Worm (Caenorhabditis elegans) whole organism, young adult: ENCODE results near the gene K03H6.5.

Source experiments
- B0019.2 ChIP-seq: fragments of 200-800 bp; sonication (Bioruptor generic); conservative IDR thresholded peaks from 2 replicates; pipeline ENCODE4 v1.3.6; 2022; ENCODE audit warnings: missing genetic modification reagents, missing genetic modification characterization, missing compliant biosample characterization
- B0035.1 ChIP-seq: sonication (generic microtip); optimal IDR thresholded peaks from 2 replicates; lab custom pipeline; 2016; ENCODE audit warnings: missing genetic modification characterization, mild to moderate bottlenecking, missing compliant biosample characterization, missing genotype, missing genetic modification reagents
- B0261.1 ChIP-seq: sonication (generic microtip); optimal IDR thresholded peaks from 2 replicates; lab custom pipeline; 2016; ENCODE audit warnings: mild to moderate bottlenecking, missing genetic modification characterization, moderate library complexity, missing compliant biosample characterization
- T07F8.4 ChIP-seq: sonication (generic microtip); optimal IDR thresholded peaks from 2 replicates; lab custom pipeline; 2016; ENCODE audit warnings: mild to moderate bottlenecking, missing genetic modification characterization, moderate library complexity, missing compliant biosample characterization
- ZK185.1 ChIP-seq: sonication (generic microtip); optimal IDR thresholded peaks from 2 replicates; lab custom pipeline; 2016; ENCODE audit warnings: mild to moderate bottlenecking, missing genetic modification characterization, missing compliant biosample characterization; ENCODE audit not compliant: poor library complexity, severe bottlenecking
- ama-1 ChIP-seq, 3 experiments: fragments of 150-350 bp in 1 of 3; sonication (generic microtip) in 2 of 3; optimal IDR thresholded peaks; 2 replicates each; lab custom pipeline; 2014 to 2018; ENCODE audit warnings: missing biosample characterization in 2 of 3, missing genetic modification characterization in 2 of 3, missing genetic modification reagents in 2 of 3
- atf-7 ChIP-seq: sonication (generic microtip); optimal IDR thresholded peaks from 2 replicates; lab custom pipeline; 2017; ENCODE audit warnings: mild to moderate bottlenecking, missing genetic modification characterization, missing compliant biosample characterization
- bed-1 ChIP-seq: fragments of 200-800 bp; sonication (Bioruptor generic); IDR thresholded peaks from 2 replicates; pipeline ENCODE4 v1.3.6; 2022; ENCODE audit warnings: missing genetic modification reagents, missing genetic modification characterization, missing compliant biosample characterization
- cebp-1 ChIP-seq, 2 experiments: fragments of 200-800 bp in 1 of 2; sonication (Bioruptor generic) in 1 of 2; sonication (generic microtip) in 1 of 2; IDR thresholded peaks in 1 of 2; optimal IDR thresholded peaks in 1 of 2; 2 replicates each; pipeline versions ENCODE4 v1.3.6 to Lab custom; 2017 to 2022; ENCODE audit warnings: missing compliant biosample characterization in 2 of 2, missing genetic modification characterization in 2 of 2, mild to moderate bottlenecking in 1 of 2, missing genetic modification reagents in 1 of 2, moderate library complexity in 1 of 2
- cebp-2 ChIP-seq: fragments of 200-800 bp; sonication (Bioruptor generic); IDR thresholded peaks from 2 replicates; pipeline ENCODE4 v1.3.6; 2022; ENCODE audit warnings: missing genetic modification characterization, missing compliant biosample characterization
- ets-4 ChIP-seq: fragments of 200-800 bp; sonication (Bioruptor generic); optimal IDR thresholded peaks from 2 replicates; lab custom pipeline; 2018; ENCODE audit warnings: mild to moderate bottlenecking, missing genetic modification characterization, missing compliant biosample characterization
- him-1 ChIP-seq: sonication (generic microtip); optimal IDR thresholded peaks from 2 replicates; lab custom pipeline; 2016; ENCODE audit warnings: missing genotype, missing genetic modification reagents, missing genetic modification characterization, missing compliant biosample characterization
- hmg-20 ChIP-seq: fragments of 200-800 bp; sonication (Bioruptor generic); IDR thresholded peaks from 2 replicates; pipeline ENCODE4 v1.3.6; 2022; ENCODE audit warnings: missing genetic modification reagents, missing genetic modification characterization, missing compliant biosample characterization
- let-607 ChIP-seq, 2 experiments: fragments of 200-800 bp in 1 of 2; sonication (Bioruptor generic) in 1 of 2; sonication (generic microtip) in 1 of 2; optimal IDR thresholded peaks; 2 replicates each; lab custom pipeline; 2016 to 2018; ENCODE audit warnings: mild to moderate bottlenecking in 2 of 2, missing compliant biosample characterization in 2 of 2, missing genetic modification characterization in 2 of 2, moderate library complexity in 2 of 2, missing genotype in 1 of 2
- lin-40 ChIP-seq: sonication (generic microtip); optimal IDR thresholded peaks from 2 replicates; lab custom pipeline; 2016; ENCODE audit warnings: missing genetic modification characterization, mild to moderate bottlenecking, missing compliant biosample characterization, missing genotype, missing genetic modification reagents
- lin-54 ChIP-seq: fragments of 200-800 bp; sonication (Bioruptor generic); optimal IDR thresholded peaks from 2 replicates; lab custom pipeline; 2018; ENCODE audit warnings: mild to moderate bottlenecking, missing genetic modification characterization, missing compliant biosample characterization
- madf-6 ChIP-seq: fragments of 200-800 bp; sonication (Bioruptor generic); IDR thresholded peaks from 2 replicates; pipeline ENCODE4 v1.3.6; 2022; ENCODE audit warnings: missing genetic modification reagents, missing genetic modification characterization, missing compliant biosample characterization
- madf-8 ChIP-seq: fragments of 200-800 bp; sonication (Bioruptor generic); conservative IDR thresholded peaks from 2 replicates; pipeline ENCODE4 v1.3.6; 2022; ENCODE audit warnings: missing genetic modification reagents, missing genetic modification characterization, missing compliant biosample characterization
- mcd-1 ChIP-seq: fragments of 200-800 bp; sonication (Bioruptor generic); IDR thresholded peaks from 2 replicates; pipeline ENCODE4 v1.3.6; 2022; ENCODE audit warnings: missing genetic modification reagents, missing genetic modification characterization, missing compliant biosample characterization
- pha-4 ChIP-seq: fragments of 150-350 bp; sonication (generic microtip); optimal IDR thresholded peaks from 2 replicates; lab custom pipeline; 2014; ENCODE audit warnings: missing biosample characterization, missing genetic modification reagents, missing genetic modification characterization
- rec-8 ChIP-seq, 2 experiments: sonication (generic microtip); optimal IDR thresholded peaks; 2 replicates each; lab custom pipeline; 2016; ENCODE audit warnings: mild to moderate bottlenecking in 2 of 2, missing genetic modification characterization in 2 of 2, missing genetic modification reagents in 2 of 2, missing genotype in 2 of 2, missing biosample characterization in 1 of 2, missing compliant biosample characterization in 1 of 2, moderate library complexity in 1 of 2
- repo-1 ChIP-seq: sonication (generic microtip); optimal IDR thresholded peaks from 2 replicates; lab custom pipeline; 2017; ENCODE audit warnings: mild to moderate bottlenecking, missing genetic modification characterization, missing compliant biosample characterization
- rpc-1 ChIP-seq, 2 experiments: fragments of 150-350 bp in 1 of 2; sonication (generic microtip) in 1 of 2; optimal IDR thresholded peaks; 2 replicates each; lab custom pipeline; 2014 to 2018; ENCODE audit warnings: missing biosample characterization in 1 of 2, missing genetic modification characterization in 1 of 2, missing genetic modification reagents in 1 of 2, missing genotype in 1 of 2
- sea-2 ChIP-seq: fragments of 200-800 bp; sonication (Bioruptor generic); IDR thresholded peaks from 2 replicates; pipeline ENCODE4 v1.3.6; 2022; ENCODE audit warnings: missing genetic modification characterization, missing compliant biosample characterization
- snpc-1.3 ChIP-seq: sonication (generic microtip); optimal IDR thresholded peaks from 2 replicates; lab custom pipeline; 2017; ENCODE audit warnings: missing genetic modification characterization, mild to moderate bottlenecking, missing compliant biosample characterization, antibody characterized with exemption, moderate library complexity, missing genotype, missing genetic modification reagents; ENCODE audit not compliant: insufficient read depth
- tbp1 ChIP-seq: fragments of 200-800 bp; sonication (Bioruptor generic); optimal IDR thresholded peaks from 2 replicates; lab custom pipeline; 2018; ENCODE audit warnings: mild to moderate bottlenecking, missing genetic modification characterization, missing compliant biosample characterization
- tlf-1 ChIP-seq: fragments of 200-800 bp; sonication (Bioruptor generic); optimal IDR thresholded peaks from 2 replicates; lab custom pipeline; 2018; ENCODE audit warnings: mild to moderate bottlenecking, missing genetic modification characterization, missing compliant biosample characterization
- ztf-26 ChIP-seq: sonication (generic microtip); optimal IDR thresholded peaks from 2 replicates; lab custom pipeline; 2017; ENCODE audit warnings: missing genetic modification characterization, missing compliant biosample characterization
- ztf-28 ChIP-seq: fragments of 200-800 bp; sonication (Bioruptor generic); IDR thresholded peaks from 2 replicates; pipeline ENCODE4 v1.3.6; 2022; ENCODE audit warnings: missing genetic modification reagents, missing genetic modification characterization, missing compliant biosample characterization
- ztf-6 ChIP-seq: fragments of 200-800 bp; sonication (Bioruptor generic); IDR thresholded peaks from 2 replicates; pipeline ENCODE4 v1.3.6; 2022; ENCODE audit warnings: missing genetic modification reagents, missing genetic modification characterization, missing compliant biosample characterization

Gene K03H6.5

ce11 chrIV:1496017-1496678 lies 40.1 kb downstream of the K03H6.5 start, which contains the start of gene npp-20 (continued):
- TF ChIP-seq bed-1 (GFP tag; lab: Robert Waterston, UW) (no peak), hmg-20 (GFP tag; lab: Robert Waterston, UW) (no peak), snpc-1.3 (no peak), lin-54 (GFP tag; lab: Kevin White, UChicago) (peak; percentile 47), ets-4 (GFP tag; lab: Kevin White, UChicago) (no peak), him-1 (no peak), ztf-28 (GFP tag; lab: Robert Waterston, UW) (no peak), tlf-1 (GFP tag; lab: Kevin White, UChicago) (no peak), rec-8 (tag; optimal IDR thresholded peaks at IDR 0.05; lab: Kevin White, UChicago) (no peak), cebp-2 (GFP tag; lab: Robert Waterston, UW) (no peak), ztf-26 (tag; lab: Kevin White, UChicago) (no peak), B0019.2 (no peak), ama-1 (optimal IDR thresholded peaks at IDR 0.05; lab: Kevin White, UChicago) (no peak), ama-1 (GFP tag; optimal IDR thresholded peaks at IDR 0.05; lab: Kevin White, UChicago) (no peak), lin-40 (peak; percentile 79), madf-6 (peak; percentile 65), let-607 (tag; optimal IDR thresholded peaks at IDR 0.05; lab: Kevin White, UChicago) (peak; percentile 8 to 15), atf-7 (tag; lab: Kevin White, UChicago) (no peak), B0035.1 (tag; lab: Kevin White, UChicago) (no peak), cebp-1 (GFP tag; IDR thresholded peaks at IDR 0.05; lab: Robert Waterston, UW) (no peak), cebp-1 (tag; optimal IDR thresholded peaks at IDR 0.05; lab: Kevin White, UChicago) (peak; percentile 52), madf-8 (GFP tag; lab: Robert Waterston, UW) (peak; percentile 16; the same call in 1 of the 2 replicates), ZK185.1 (tag; lab: Kevin White, UChicago) (peak; percentile 51), pha-4 (tag; lab: Kevin White, UChicago) (no peak)

- TF ChIP-seq mcd-1 = no peak
- no peak for TF ChIP-seq sea-2 (GFP tag; lab: Robert Waterston, UW)
- no peak for TF ChIP-seq repo-1
- no peak for TF ChIP-seq ztf-6 (GFP tag; lab: Robert Waterston, UW)
- TF ChIP-seq B0261.1 (tag; lab: Kevin White, UChicago) = no peak
- TF ChIP-seq lin-40 = no peak
Observed at ce11 chrIV:1484968-1485474, 51.2 kb downstream of the K03H6.5 start, which contains the start of gene Y77E11A.16. Gene Y77E11A.16 (plus strand): TSS chrIV:1485424.

- peak; percentile 19 for TF ChIP-seq B0261.1 (tag; lab: Kevin White, UChicago)
- TF ChIP-seq T07F8.4 (tag; lab: Kevin White, UChicago) = no peak
- peak; percentile 57 for TF ChIP-seq tbp1 (GFP tag; lab: Kevin White, UChicago)
- peak; percentile 13 for TF ChIP-seq rpc-1 (optimal IDR thresholded peaks at IDR 0.05; lab: Kevin White, UChicago)
- peak; percentile 54 for TF ChIP-seq rpc-1 (tag; optimal IDR thresholded peaks at IDR 0.05; lab: Kevin White, UChicago)
Observed at ce11 chrIV:1478649-1479048, 57.6 kb downstream of the K03H6.5 start.
